Worm (Caenorhabditis elegans): ENCODE measurements around the gene srx-41.

srx-41 gene

DNA sequence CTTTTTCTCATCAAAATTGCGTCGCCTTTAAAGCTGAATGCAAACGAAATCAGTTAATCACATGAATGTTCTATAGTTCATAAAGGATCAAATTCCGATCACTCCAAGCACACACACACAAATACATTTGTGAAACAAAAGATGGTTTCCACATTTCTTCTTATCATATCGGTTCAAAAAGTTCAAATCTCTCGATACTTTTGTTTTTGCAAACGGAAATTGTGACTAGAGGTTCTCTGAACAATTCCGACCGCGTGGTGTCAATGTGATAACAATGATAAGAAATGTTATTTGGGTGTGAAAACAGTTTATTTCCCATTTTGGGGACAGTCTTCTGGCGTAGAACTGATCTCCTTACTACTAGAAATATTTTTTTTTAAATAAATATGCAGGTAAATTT is 20.1 kb downstream of the srx-41 start (continued):
- TF ChIP-seq Y116A8C.19 (tag; optimal IDR thresholded peaks at IDR 0.05; ENCODE audit: borderline replicate concordance), result no peak
- TF ChIP-seq efl-1 (optimal IDR thresholded peaks at IDR 0.05), result no peak
- TF ChIP-seq efl-1 (GFP tag; optimal IDR thresholded peaks at IDR 0.05 in 1 of 2), result peak in 1 of 2 experiments; percentile 22
- TF ChIP-seq hpl-2 (GFP tag; optimal IDR thresholded peaks at IDR 0.05), result no peak
- peak in 1 of 2 experiments; percentile 58 for TF ChIP-seq mdl-1 (tag; optimal IDR thresholded peaks at IDR 0.05)
- TF ChIP-seq zag-1 (tag; optimal IDR thresholded peaks at IDR 0.05), result no peak
- no peak for TF ChIP-seq ceh-82 (tag; optimal IDR thresholded peaks at IDR 0.05)
- no peak for TF ChIP-seq ceh-63 (GFP tag; optimal IDR thresholded peaks at IDR 0.05)

DNA sequence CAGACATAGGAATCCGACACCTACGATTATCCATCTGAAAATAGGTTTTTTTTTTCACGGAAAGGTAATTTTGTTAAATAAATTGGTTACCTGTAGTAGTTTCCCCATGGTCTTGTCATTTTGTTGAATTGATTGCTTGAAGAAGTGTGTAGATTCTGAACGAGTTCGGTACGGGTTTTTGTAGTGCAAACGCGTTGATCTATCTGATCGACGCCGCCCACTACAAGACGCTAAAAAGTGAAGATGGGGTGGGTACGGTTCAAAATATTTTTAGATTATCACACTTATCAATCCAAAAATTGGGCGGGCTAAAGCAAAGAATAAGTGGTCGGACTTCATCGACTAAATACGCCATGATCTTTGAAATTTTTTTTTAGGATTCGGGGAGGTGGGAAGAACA is 22.6 kb downstream of the srx-41 start, which contains the start of gene T22F3.11:
TSS of gene T22F3.11 (minus strand) at position 157 of the 400 bp plus-strand sequence.
- peak; percentile 78 for TF ChIP-seq blmp-1 (tag; optimal IDR thresholded peaks at IDR 0.05)
- no peak for TF ChIP-seq mef-2 (tag; optimal IDR thresholded peaks at IDR 0.05)
- no peak for TF ChIP-seq mdl-1 (tag; optimal IDR thresholded peaks at IDR 0.05)
- TF ChIP-seq elt-3 (tag; optimal IDR thresholded peaks at IDR 0.05), result no peak
- TF ChIP-seq efl-1 (optimal IDR thresholded peaks at IDR 0.05), result no peak
- peak in 1 of 2 experiments; percentile 61 for TF ChIP-seq efl-1 (GFP tag; optimal IDR thresholded peaks at IDR 0.05 in 1 of 2)

DNA sequence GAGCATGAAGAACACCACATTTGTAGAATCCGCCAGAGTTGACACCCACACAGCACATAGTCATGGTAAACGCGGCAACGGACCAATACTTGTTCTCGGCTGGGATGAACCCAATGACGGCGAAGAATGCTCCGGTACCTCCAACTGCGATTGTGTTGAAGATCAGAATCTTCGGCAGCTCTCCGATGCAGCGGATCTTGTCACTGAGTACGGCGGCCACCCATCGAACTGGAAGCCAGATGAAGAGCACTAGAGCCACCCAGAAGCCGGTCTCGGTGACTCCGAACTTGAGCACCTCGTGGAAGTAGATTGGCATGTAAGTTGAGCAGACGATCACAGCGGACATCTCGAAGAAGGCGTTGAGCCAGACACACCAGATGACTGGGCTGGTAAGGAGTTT is 23.9 kb downstream of the srx-41 start:
- TF ChIP-seq efl-1 (optimal IDR thresholded peaks at IDR 0.05), result no peak
- TF ChIP-seq efl-1 (GFP tag; optimal IDR thresholded peaks at IDR 0.05 in 1 of 2), result peak in 1 of 2 experiments; percentile 26
- no peak for TF ChIP-seq nhr-90 (tag; optimal IDR thresholded peaks at IDR 0.05; ENCODE audit: poor library complexity)

DNA sequence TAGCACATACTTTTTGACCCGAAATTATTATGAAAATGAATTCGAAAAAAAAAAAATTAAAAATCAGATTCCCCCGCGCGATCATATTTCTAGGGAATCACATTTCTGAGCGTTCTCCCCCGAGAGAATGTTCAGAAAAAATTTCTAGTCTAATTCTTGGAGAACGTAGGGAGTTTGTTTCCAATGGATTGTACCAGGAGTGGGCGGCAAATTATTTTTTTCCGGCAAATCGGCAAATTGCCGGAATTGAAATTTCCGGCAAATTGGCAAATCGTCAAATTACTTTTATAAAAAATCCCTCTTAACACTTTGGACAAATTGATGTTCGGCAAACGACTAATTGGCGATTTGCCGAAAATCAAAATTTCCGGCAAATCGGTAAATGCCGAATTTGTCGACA is 25.3 kb downstream of the srx-41 start, which contains the start of gene T22F3.10:
TSS of gene T22F3.10 (minus strand) at position 101 of the 400 bp plus-strand sequence.
- TF ChIP-seq aha-1 (tag; optimal IDR thresholded peaks at IDR 0.05), result no peak
- no peak for TF ChIP-seq lsy-2 (tag; optimal IDR thresholded peaks at IDR 0.05)
- no peak for TF ChIP-seq blmp-1 (tag; optimal IDR thresholded peaks at IDR 0.05)
- TF ChIP-seq egl-27 (tag; optimal IDR thresholded peaks at IDR 0.05), result no peak
- no peak for TF ChIP-seq vab-15 (tag; optimal IDR thresholded peaks at IDR 0.05)
- no peak for TF ChIP-seq nhr-12 (tag; optimal IDR thresholded peaks at IDR 0.05)
- no peak for TF ChIP-seq alr-1 (tag; optimal IDR thresholded peaks at IDR 0.05; ENCODE audit: borderline replicate concordance)
- no peak for TF ChIP-seq C16A3.4 (tag; optimal IDR thresholded peaks at IDR 0.05)
- TF ChIP-seq unc-98 (GFP tag; IDR thresholded peaks at IDR 0.05), result no peak
- TF ChIP-seq nhr-20 (tag; optimal IDR thresholded peaks at IDR 0.05), result no peak

DNA sequence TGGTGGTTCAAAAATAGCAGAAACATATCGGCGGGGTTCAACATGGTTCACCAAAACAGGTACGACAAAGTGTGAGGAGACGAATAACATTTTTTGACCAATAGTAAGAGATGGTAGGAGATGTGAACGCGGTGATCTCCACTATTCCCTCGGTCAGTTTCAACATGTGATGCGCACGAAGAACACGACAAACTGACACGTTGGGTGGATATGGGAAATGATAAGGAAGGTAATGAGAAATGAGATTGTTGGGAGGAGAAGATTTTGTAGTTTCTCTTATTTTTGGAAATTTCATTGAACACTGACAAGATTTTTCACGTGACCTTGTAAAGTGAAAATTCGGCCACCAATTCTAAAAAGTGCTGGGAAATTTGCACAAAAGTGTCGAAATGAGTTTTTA is 26.3 kb downstream of the srx-41 start:
- TF ChIP-seq nhr-20 (tag; optimal IDR thresholded peaks at IDR 0.05) (peak; percentile 77), unc-130 (tag; optimal IDR thresholded peaks at IDR 0.05) (peak; percentile 87), lin-14 (GFP tag; optimal IDR thresholded peaks at IDR 0.05) (peak; percentile 56), dpl-1 (GFP tag; optimal IDR thresholded peaks at IDR 0.05) (peak in 1 of 3 experiments; percentile 15), nhr-12 (tag; optimal IDR thresholded peaks at IDR 0.05) (no peak), lsy-2 (tag; optimal IDR thresholded peaks at IDR 0.05) (peak in 1 of 2 experiments; percentile 49), blmp-1 (tag; optimal IDR thresholded peaks at IDR 0.05) (peak; percentile 84), zip-4 (GFP tag; optimal IDR thresholded peaks at IDR 0.05) (no peak), C34B4.2 (tag; optimal IDR thresholded peaks at IDR 0.05) (no peak), C16A3.4 (tag; optimal IDR thresholded peaks at IDR 0.05) (peak; percentile 40), tbx-2 (tag; optimal IDR thresholded peaks at IDR 0.05) (peak; percentile 2), elt-3 (tag; optimal IDR thresholded peaks at IDR 0.05) (peak in 5 of 6 experiments; percentile 36 to 99 (median 89)), nhr-85 (tag) (peak; percentile 61), mdl-1 (tag; optimal IDR thresholded peaks at IDR 0.05) (peak in 1 of 2 experiments; percentile 76), snpc-4 (tag; optimal IDR thresholded peaks at IDR 0.05) (no peak)

DNA sequence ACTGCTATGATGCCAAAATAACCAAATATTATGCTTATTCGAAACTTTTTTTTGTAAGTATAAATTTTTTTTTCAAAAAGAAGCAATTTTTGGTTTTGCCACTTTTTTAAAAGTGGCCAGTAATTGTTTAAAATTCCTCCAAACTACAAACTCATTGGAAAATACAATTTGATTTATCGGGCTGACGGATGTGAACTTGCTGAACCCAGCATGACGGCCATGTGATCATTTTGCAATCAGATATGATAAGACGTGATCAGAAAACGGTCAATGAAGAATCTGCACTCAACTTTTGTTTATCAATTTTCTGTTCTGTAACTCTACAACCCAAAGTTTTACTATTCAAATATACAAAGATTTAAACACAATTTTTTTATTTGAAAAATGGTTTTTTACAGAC is 30.6 kb downstream of the srx-41 start:
- TF ChIP-seq mdl-1 (tag; optimal IDR thresholded peaks at IDR 0.05), result peak in 1 of 2 experiments; percentile 52
- TF ChIP-seq zip-4 (GFP tag; optimal IDR thresholded peaks at IDR 0.05), result no peak
- peak in 1 of 2 experiments; percentile 25 for TF ChIP-seq lin-35 (GFP tag; optimal IDR thresholded peaks at IDR 0.05)
- TF ChIP-seq nhr-19 (GFP tag; conservative IDR thresholded peaks at IDR 0.05), result peak; percentile 40
- TF ChIP-seq blmp-1 (tag; optimal IDR thresholded peaks at IDR 0.05), result peak; percentile 68
- no peak for TF ChIP-seq mab-9 (GFP tag; IDR thresholded peaks at IDR 0.05)
- TF ChIP-seq elt-3 (tag; optimal IDR thresholded peaks at IDR 0.05), result peak in 3 of 6 experiments; percentile 49 to 94 (median 67)
- TF ChIP-seq lsy-2 (tag; optimal IDR thresholded peaks at IDR 0.05), result peak in 1 of 2 experiments; percentile 11
- TF ChIP-seq isw-1 (GFP tag; IDR thresholded peaks at IDR 0.05), result no peak
- peak; percentile 2 for TF ChIP-seq nhr-90 (tag; optimal IDR thresholded peaks at IDR 0.05; ENCODE audit: poor library complexity)
- TF ChIP-seq nhr-85 (tag), result peak; percentile 21
- TF ChIP-seq nhr-20 (tag; optimal IDR thresholded peaks at IDR 0.05), result peak; percentile 67
- TF ChIP-seq unc-130 (tag; optimal IDR thresholded peaks at IDR 0.05), result peak; percentile 39
- TF ChIP-seq nhr-11 (tag; optimal IDR thresholded peaks at IDR 0.05), result no peak
